Worm (Caenorhabditis elegans) whole organism, young adult: ENCODE results near the gene Y26G10.5.

Experiments
- K11D2.4 ChIP-seq: fragments of 200-800 bp; sonication (Bioruptor generic); IDR thresholded peaks from 2 replicates; pipeline ENCODE4 v1.3.6; 2022; ENCODE audit warnings: missing genetic modification reagents, missing genetic modification characterization, missing compliant biosample characterization
- ama-1 ChIP-seq, 3 experiments: fragments of 150-350 bp in 1 of 3; sonication (generic microtip) in 2 of 3; optimal IDR thresholded peaks; 2 replicates each; lab custom pipeline; 2014 to 2018; ENCODE audit warnings: missing biosample characterization in 2 of 3, missing genetic modification characterization in 2 of 3, missing genetic modification reagents in 2 of 3
- aptf-3 ChIP-seq: fragments of 200-800 bp; sonication (Bioruptor generic); IDR thresholded peaks from 2 replicates; pipeline ENCODE4 v1.3.6; 2022; ENCODE audit warnings: missing genetic modification characterization, missing compliant biosample characterization
- ccch-3 ChIP-seq: fragments of 200-800 bp; sonication (Bioruptor generic); optimal IDR thresholded peaks from 2 replicates; lab custom pipeline; 2018; ENCODE audit warnings: mild to moderate bottlenecking, missing genetic modification characterization, missing compliant biosample characterization
- hsf-1 ChIP-seq: fragments of 200-800 bp; sonication (Bioruptor generic); IDR thresholded peaks from 2 replicates; pipeline ENCODE4 v1.3.6; 2022; ENCODE audit warnings: missing genetic modification reagents, missing genetic modification characterization, missing compliant biosample characterization
- let-607 ChIP-seq, 2 experiments: fragments of 200-800 bp in 1 of 2; sonication (Bioruptor generic) in 1 of 2; sonication (generic microtip) in 1 of 2; optimal IDR thresholded peaks; 2 replicates each; lab custom pipeline; 2016 to 2018; ENCODE audit warnings: mild to moderate bottlenecking in 2 of 2, missing compliant biosample characterization in 2 of 2, missing genetic modification characterization in 2 of 2, moderate library complexity in 2 of 2, missing genotype in 1 of 2
- nhr-90 ChIP-seq: sonication (generic microtip); optimal IDR thresholded peaks from 2 replicates; lab custom pipeline; 2016; ENCODE audit warnings: missing genotype, mild to moderate bottlenecking, missing genetic modification characterization, missing compliant biosample characterization
- sea-2 ChIP-seq: fragments of 200-800 bp; sonication (Bioruptor generic); IDR thresholded peaks from 2 replicates; pipeline ENCODE4 v1.3.6; 2022; ENCODE audit warnings: missing genetic modification characterization, missing compliant biosample characterization
- snpc-3.4 ChIP-seq: sonication (generic microtip); optimal IDR thresholded peaks from 2 replicates; lab custom pipeline; 2017; ENCODE audit warnings: missing genetic modification characterization, mild to moderate bottlenecking, missing compliant biosample characterization, antibody characterized with exemption, moderate library complexity, missing genotype, missing genetic modification reagents

ce11 chrV:17700728-17701262 lies at the start of gene Y26G10.5, which contains the start of gene srh-32:
- no peak for TF ChIP-seq snpc-3.4 (tag; lab: Kevin White, UChicago)
- TF ChIP-seq aptf-3 (GFP tag; lab: Robert Waterston, UW), result no peak
- no peak for TF ChIP-seq K11D2.4 (GFP tag; lab: Robert Waterston, UW)
- TF ChIP-seq ccch-3 (GFP tag; lab: Kevin White, UChicago), result no peak
- no peak for TF ChIP-seq ama-1 (optimal IDR thresholded peaks at IDR 0.05; lab: Kevin White, UChicago)
- no peak for TF ChIP-seq ama-1 (GFP tag; optimal IDR thresholded peaks at IDR 0.05; lab: Kevin White, UChicago)
- TF ChIP-seq sea-2 (GFP tag; lab: Robert Waterston, UW), result no peak
- TF ChIP-seq nhr-90, result no peak
- TF ChIP-seq hsf-1, result no peak
- TF ChIP-seq let-607 (tag; optimal IDR thresholded peaks at IDR 0.05; lab: Kevin White, UChicago), result no peak
